Worm (Caenorhabditis elegans): ENCODE data around the gene F53G2.3.

DNA sequence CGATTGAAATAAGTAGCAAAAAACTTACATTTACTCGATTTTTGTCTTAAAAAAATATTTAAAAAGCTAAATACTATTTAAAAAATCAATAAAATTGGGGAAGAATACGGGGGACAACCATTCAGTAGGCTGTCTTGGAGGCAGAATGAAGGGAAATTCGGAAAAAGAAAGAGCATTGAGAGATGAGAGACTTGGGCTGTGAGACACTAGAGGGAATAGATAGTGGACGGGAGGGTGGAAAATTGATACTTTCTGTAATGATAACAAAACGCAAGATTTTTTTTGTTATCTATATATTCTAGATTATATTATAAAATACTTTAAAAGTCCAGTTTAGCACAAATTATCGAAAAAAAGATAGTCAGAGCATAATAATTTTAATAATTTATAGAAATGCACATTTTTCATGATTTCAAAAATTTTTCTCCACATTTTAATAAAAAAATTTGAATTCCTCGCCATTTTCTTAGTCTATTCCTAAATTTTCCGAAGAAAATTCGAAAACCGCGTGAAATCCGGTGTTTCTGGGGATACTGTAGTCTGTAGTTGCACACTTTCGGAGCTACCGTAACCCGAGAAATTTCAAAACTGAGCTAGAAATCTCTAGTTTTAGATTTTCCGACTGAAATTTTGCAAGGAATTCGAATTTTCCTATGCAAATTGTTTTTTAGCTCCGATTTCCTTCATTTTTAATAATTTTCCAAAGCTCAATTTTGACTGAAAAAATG, 23.7 kb downstream of the F53G2.3 start:
- TF ChIP-seq nhr-77 (tag; optimal IDR thresholded peaks at IDR 0.05) (no peak), unc-62 (GFP tag; optimal IDR thresholded peaks at IDR 0.05) (no peak), skn-1 (tag; optimal IDR thresholded peaks at IDR 0.05) (no peak), ztf-4 (tag; optimal IDR thresholded peaks at IDR 0.05) (no peak), mml-1 (tag; optimal IDR thresholded peaks at IDR 0.05) (no peak)
